Worm (Caenorhabditis elegans): ENCODE measurements around the gene ulp-2.

ce11 chrII:4968863-4969262, 9.2 kb upstream of the ulp-2 start, which contains the start of gene shc-2:
- no peak for TF ChIP-seq skn-1 (tag; optimal IDR thresholded peaks at IDR 0.05)
- TF ChIP-seq elt-3 (tag; optimal IDR thresholded peaks at IDR 0.05), result no peak
- no peak for TF ChIP-seq nhr-11 (tag; optimal IDR thresholded peaks at IDR 0.05)
- no peak for TF ChIP-seq nhr-77 (tag; optimal IDR thresholded peaks at IDR 0.05)
- no peak for TF ChIP-seq lsy-2 (tag; optimal IDR thresholded peaks at IDR 0.05)

Data from whole organism, L2 larva.